Fruit fly (Drosophila melanogaster): ENCODE measurements around the gene CG15734.
A peak's percentile ranks its signal among the peaks of the same experiment; 100 is the strongest.

dm6 chrX:12076243-12076642 lies 10.6 kb downstream of the CG15734 start:
- peak; percentile 22 for TF ChIP-seq CoRest (tag; optimal IDR thresholded peaks at IDR 0.05)
- no peak for TF ChIP-seq hbn (GFP tag; IDR thresholded peaks at IDR 0.05; ENCODE audit: partially characterized antibody)
- TF ChIP-seq CG1603 (tag; optimal IDR thresholded peaks at IDR 0.05), result no peak
- TF ChIP-seq Gsc (GFP tag; IDR thresholded peaks at IDR 0.05), result no peak
- TF ChIP-seq CG1792 (GFP tag; optimal IDR thresholded peaks at IDR 0.05), result no peak
- no peak for TF ChIP-seq cato (GFP tag; optimal IDR thresholded peaks at IDR 0.05; ENCODE audit: borderline replicate concordance)
- no peak for TF ChIP-seq tx (GFP tag; optimal IDR thresholded peaks at IDR 0.05)
- peak; percentile 41 for TF ChIP-seq CG13424 (tag; optimal IDR thresholded peaks at IDR 0.05)
- TF ChIP-seq h (optimal IDR thresholded peaks at IDR 0.05), result no peak
- no peak for TF ChIP-seq zfh2 (GFP tag; optimal IDR thresholded peaks at IDR 0.05)
- no peak for TF ChIP-seq CG1602 (GFP tag; optimal IDR thresholded peaks at IDR 0.05)
- no peak for TF ChIP-seq HLH4C (GFP tag; IDR thresholded peaks at IDR 0.05; ENCODE audit: partially characterized antibody)
- TF ChIP-seq CG1832 (GFP tag; optimal IDR thresholded peaks at IDR 0.05), result no peak
- peak; percentile 43 for TF ChIP-seq CG10979 (tag; optimal IDR thresholded peaks at IDR 0.05)

Data from whole organism, embryonic.